Worm (Caenorhabditis elegans): ENCODE results near the gene nhr-45.

DNA sequence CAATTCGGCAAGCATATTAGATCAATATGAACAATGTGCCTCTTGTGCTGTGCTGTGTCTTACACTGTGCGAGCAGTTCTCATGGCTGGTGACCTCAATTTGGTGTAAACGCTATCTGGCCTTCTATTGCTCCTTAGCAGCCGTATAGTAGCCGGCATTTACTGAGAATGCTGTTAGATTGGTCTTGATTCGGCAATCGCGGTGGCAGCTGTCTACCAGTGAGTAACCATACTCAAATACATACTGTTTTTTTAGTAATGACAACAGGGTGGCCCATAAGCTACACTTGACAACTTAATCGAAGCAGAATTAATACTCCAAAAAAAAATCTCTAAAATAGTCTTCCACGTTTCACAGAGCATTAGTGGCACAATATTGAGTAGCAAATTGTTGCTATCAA is 13.0 kb downstream of the nhr-45 start, which contains the start of gene C46C11.4:
- TF ChIP-seq mep-1 (tag; optimal IDR thresholded peaks at IDR 0.05) (no peak), zag-1 (tag; optimal IDR thresholded peaks at IDR 0.05) (no peak), dpl-1 (GFP tag; optimal IDR thresholded peaks at IDR 0.05) (no peak), lin-13 (GFP tag; optimal IDR thresholded peaks at IDR 0.05) (no peak), unc-130 (GFP tag; optimal IDR thresholded peaks at IDR 0.05) (no peak), pqm-1 (tag; optimal IDR thresholded peaks at IDR 0.05) (no peak), spr-1 (tag; optimal IDR thresholded peaks at IDR 0.05) (no peak), nhr-25 (tag; optimal IDR thresholded peaks at IDR 0.05; ENCODE audit: borderline replicate concordance, insufficient read depth) (no peak), R02D3.7 (tag; optimal IDR thresholded peaks at IDR 0.05) (no peak)

Measured in whole organism, L4 larva.